Fruit fly (Drosophila melanogaster) whole organism, wandering third instar larva: Measurements from ENCODE around the gene CG32668.

ENCODE experiments used
- CG32264 ChIP-seq: fragments of 200-800 bp; sonication (Bioruptor generic); optimal IDR thresholded peaks from 2 replicates; lab custom pipeline; 2016; ENCODE audit warnings: missing biosample characterization, missing genetic modification characterization
- CG9705 ChIP-seq: fragments of 200-800 bp; sonication (Bioruptor generic); optimal IDR thresholded peaks from 2 replicates; lab custom pipeline; 2018; ENCODE audit warnings: missing biosample characterization, mild to moderate bottlenecking, missing genetic modification characterization
- Dif ChIP-seq: fragments of 200-275, 200-300 bp; sonication (Bioruptor generic); optimal IDR thresholded peaks from 2 replicates; lab custom pipeline; 2018; ENCODE audit warnings: missing biosample characterization, missing genetic modification characterization; ENCODE audit not compliant: partially characterized antibody
- GATAd ChIP-seq: sonication (Bioruptor generic); optimal IDR thresholded peaks from 2 replicates; lab custom pipeline; 2016; ENCODE audit warnings: missing biosample characterization, missing genetic modification characterization
- HLH106 ChIP-seq: fragments of 200-800 bp; optimal IDR thresholded peaks from 3 replicates; lab custom pipeline; 2019; ENCODE audit warnings: missing biosample characterization, mild to moderate bottlenecking, missing genetic modification characterization, moderate library complexity
- Hnf4 ChIP-seq: fragments of 200-800 bp; sonication (Bioruptor generic); optimal IDR thresholded peaks from 2 replicates; lab custom pipeline; 2016; ENCODE audit warnings: missing biosample characterization, mild to moderate bottlenecking, missing genetic modification characterization
- Hr78 ChIP-seq: fragments of >200 bp; optimal IDR thresholded peaks from 2 replicates; lab custom pipeline; 2017; ENCODE audit warnings: missing biosample characterization, missing genetic modification characterization
- Hr83 ChIP-seq: fragments of 200-300 bp; sonication (Bioruptor generic); optimal IDR thresholded peaks from 2 replicates; lab custom pipeline; 2016; ENCODE audit warnings: missing biosample characterization, mild to moderate bottlenecking, missing genetic modification characterization, moderate library complexity; ENCODE audit not compliant: poor library complexity, severe bottlenecking
- Jra ChIP-seq: sonication (Bioruptor generic); optimal IDR thresholded peaks from 2 replicates; lab custom pipeline; 2016; ENCODE audit warnings: missing biosample characterization, missing genetic modification characterization
- Mio ChIP-seq: sonication (Bioruptor generic); optimal IDR thresholded peaks from 2 replicates; lab custom pipeline; 2016; ENCODE audit warnings: missing biosample characterization, missing genetic modification characterization
- Myc ChIP-seq: fragments of >200 bp; optimal IDR thresholded peaks from 2 replicates; lab custom pipeline; 2017
- N ChIP-seq: fragments of >200 bp; optimal IDR thresholded peaks from 2 replicates; lab custom pipeline; 2018; ENCODE audit warnings: missing biosample characterization, missing external identifiers, missing genetic modification characterization
- OdsH ChIP-seq: fragments of 200-800 bp; sonication (Bioruptor generic); optimal IDR thresholded peaks from 2 replicates; lab custom pipeline; 2016; ENCODE audit warnings: missing biosample characterization, mild to moderate bottlenecking, missing genetic modification characterization
- Rel ChIP-seq, 2 experiments: fragments of 200-800 bp; sonication (Bioruptor generic) in 1 of 2; optimal IDR thresholded peaks; 2 replicates in 1 of 2; 3 replicates in 1 of 2; lab custom pipeline; 2016 to 2019; ENCODE audit warnings: mild to moderate bottlenecking in 2 of 2, missing biosample characterization in 2 of 2, missing genetic modification characterization in 2 of 2, moderate library complexity in 1 of 2
- Sp1 ChIP-seq: fragments of 200-800 bp; sonication (Bioruptor generic); optimal IDR thresholded peaks from 3 replicates; lab custom pipeline; 2019; ENCODE audit warnings: missing biosample characterization, mild to moderate bottlenecking, missing genetic modification characterization, moderate library complexity
- Vsx2 ChIP-seq: fragments of 200-300, 225-300 bp; sonication (Bioruptor generic); optimal IDR thresholded peaks from 2 replicates; lab custom pipeline; 2018; ENCODE audit warnings: missing biosample characterization, missing genetic modification characterization; ENCODE audit not compliant: partially characterized antibody
- br ChIP-seq: fragments of 200-800 bp; sonication (Bioruptor generic); optimal IDR thresholded peaks from 2 replicates; lab custom pipeline; 2016; ENCODE audit warnings: missing biosample characterization, missing genetic modification characterization
- brk ChIP-seq: fragments of 200-800 bp; sonication (Bioruptor generic); optimal IDR thresholded peaks from 2 replicates; lab custom pipeline; 2016; ENCODE audit warnings: missing biosample characterization, mild to moderate bottlenecking, missing genetic modification characterization
- dl ChIP-seq, 2 experiments: fragments of 175-275, 200-275 bp in 1 of 2; fragments of 200-275 bp in 1 of 2; sonication (Bioruptor generic); optimal IDR thresholded peaks; lab custom pipeline; 2018; ENCODE audit warnings: mild to moderate bottlenecking in 2 of 2, missing biosample characterization in 2 of 2, missing genetic modification characterization in 2 of 2, moderate library complexity in 2 of 2; ENCODE audit not compliant: partially characterized antibody in 2 of 2, insufficient read depth in 1 of 2
- ey ChIP-seq: fragments of 200-800 bp; sonication (Bioruptor generic); optimal IDR thresholded peaks from 2 replicates; lab custom pipeline; 2016; ENCODE audit warnings: missing biosample characterization, missing genetic modification characterization
- foxo ChIP-seq, 2 experiments: fragments of 200-800 bp; sonication (Bioruptor generic); optimal IDR thresholded peaks; 2 replicates in 1 of 2; 3 replicates in 1 of 2; lab custom pipeline; 2016 to 2017; ENCODE audit warnings: missing biosample characterization in 2 of 2, missing genetic modification characterization in 2 of 2
- fru ChIP-seq: fragments of 200-800 bp; sonication (Bioruptor generic); optimal IDR thresholded peaks from 3 replicates; lab custom pipeline; 2016; ENCODE audit warnings: missing biosample characterization, mild to moderate bottlenecking, missing genetic modification characterization
- h ChIP-seq: fragments of 200-800 bp; sonication (Bioruptor generic); optimal IDR thresholded peaks from 3 replicates; lab custom pipeline; 2016; ENCODE audit warnings: missing biosample characterization, mild to moderate bottlenecking, missing genetic modification characterization
- jim ChIP-seq: fragments of 175-275, 200-325 bp; sonication (Bioruptor generic); optimal IDR thresholded peaks from 2 replicates; lab custom pipeline; 2016; ENCODE audit warnings: missing biosample characterization, mild to moderate bottlenecking, missing genetic modification characterization
- lola ChIP-seq: fragments of >200 bp; optimal IDR thresholded peaks from 2 replicates; lab custom pipeline; 2017; ENCODE audit warnings: missing biosample characterization, missing genetic modification characterization
- pan ChIP-seq: fragments of >200 bp; optimal IDR thresholded peaks from 2 replicates; lab custom pipeline; 2017
- psq ChIP-seq: fragments of 200-800 bp; sonication (Bioruptor generic); optimal IDR thresholded peaks from 3 replicates; lab custom pipeline; 2017; ENCODE audit warnings: missing biosample characterization, mild to moderate bottlenecking, missing genetic modification characterization, moderate library complexity
- rgr ChIP-seq: fragments of 200-800 bp; sonication (Bioruptor generic); optimal IDR thresholded peaks from 3 replicates; lab custom pipeline; 2016; ENCODE audit warnings: missing biosample characterization, mild to moderate bottlenecking, missing genetic modification characterization
- sage ChIP-seq: fragments of 200-800 bp; sonication (Bioruptor generic); optimal IDR thresholded peaks from 2 replicates; lab custom pipeline; 2016; ENCODE audit warnings: missing biosample characterization, mild to moderate bottlenecking, missing genetic modification characterization
- sv ChIP-seq: fragments of 200-800 bp; sonication (Bioruptor generic); optimal IDR thresholded peaks from 3 replicates; lab custom pipeline; 2016; ENCODE audit warnings: missing biosample characterization, missing genetic modification characterization
- tai ChIP-seq: sonication (Bioruptor generic); optimal IDR thresholded peaks from 2 replicates; lab custom pipeline; 2016; ENCODE audit warnings: missing biosample characterization, missing genetic modification characterization
- usp ChIP-seq: fragments of >200 bp; optimal IDR thresholded peaks from 2 replicates; lab custom pipeline; 2017; ENCODE audit warnings: missing biosample characterization, missing genetic modification characterization

Gene CG32668

dm6 chrX:11170578-11170977 lies 11.0 kb upstream of the CG32668 start, which contains the start of gene CG1394:
TSS of gene CG1394 (minus strand) at chrX:11170678.
- TF ChIP-seq tai = no peak

DNA sequence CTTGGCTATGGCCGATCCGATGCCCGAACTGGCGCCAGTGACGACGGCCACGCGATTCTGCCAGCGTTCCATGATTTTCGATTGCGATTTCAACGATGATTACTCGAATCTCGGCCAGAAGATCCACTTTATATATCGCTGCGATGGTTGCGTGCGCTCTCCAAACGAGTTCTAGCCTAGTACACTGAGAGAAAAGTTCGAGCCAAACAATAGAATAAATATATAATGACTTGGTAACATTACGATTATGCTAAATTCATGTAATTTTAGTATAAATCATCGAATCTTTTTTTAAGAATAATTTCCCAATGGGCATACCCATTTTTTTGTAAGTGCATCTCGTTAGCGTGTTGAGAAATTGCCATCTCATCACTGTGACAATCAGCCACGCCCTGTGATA lies 9.4 kb upstream of the CG32668 start, which contains the start of gene Antdh:
TSS of gene Antdh (minus strand) at position 101 of the 400 bp plus-strand sequence.
- TF ChIP-seq Sp1 (GFP tag; lab: Kevin White, UChicago) = no peak
- no peak for TF ChIP-seq N (GFP tag; lab: Kevin White, UChicago)
- no peak for TF ChIP-seq brk (GFP tag; lab: Kevin White, UChicago)
- no peak for TF ChIP-seq Vsx2 (GFP tag; lab: Kevin White, UChicago)
- no peak for TF ChIP-seq Myc (lab: Kevin White, UChicago)
- no peak for TF ChIP-seq HLH106 (tag; lab: Kevin White, UChicago)
- TF ChIP-seq pan = no peak
- TF ChIP-seq lola (GFP tag; lab: Kevin White, UChicago) = no peak
- no peak for TF ChIP-seq Jra (GFP tag; lab: Kevin White, UChicago)
- no peak for TF ChIP-seq fru (GFP tag; lab: Kevin White, UChicago)
- TF ChIP-seq sage (GFP tag; lab: Kevin White, UChicago) = no peak
- no peak for TF ChIP-seq OdsH (GFP tag; lab: Kevin White, UChicago)
- no peak for TF ChIP-seq dl (GFP tag; optimal IDR thresholded peaks at IDR 0.05; lab: Kevin White, UChicago; ENCODE audit: insufficient read depth in 1 of 2, partially characterized antibody in 2 of 2)
- no peak for TF ChIP-seq h
- TF ChIP-seq Rel (GFP tag; optimal IDR thresholded peaks at IDR 0.05; lab: Kevin White, UChicago) = no peak
- TF ChIP-seq Rel (tag; optimal IDR thresholded peaks at IDR 0.05; lab: Kevin White, UChicago) = no peak
- no peak for TF ChIP-seq Mio (GFP tag; lab: Kevin White, UChicago)
- TF ChIP-seq br (GFP tag; lab: Kevin White, UChicago) = no peak
- TF ChIP-seq Dif (GFP tag; lab: Kevin White, UChicago) = no peak

DNA sequence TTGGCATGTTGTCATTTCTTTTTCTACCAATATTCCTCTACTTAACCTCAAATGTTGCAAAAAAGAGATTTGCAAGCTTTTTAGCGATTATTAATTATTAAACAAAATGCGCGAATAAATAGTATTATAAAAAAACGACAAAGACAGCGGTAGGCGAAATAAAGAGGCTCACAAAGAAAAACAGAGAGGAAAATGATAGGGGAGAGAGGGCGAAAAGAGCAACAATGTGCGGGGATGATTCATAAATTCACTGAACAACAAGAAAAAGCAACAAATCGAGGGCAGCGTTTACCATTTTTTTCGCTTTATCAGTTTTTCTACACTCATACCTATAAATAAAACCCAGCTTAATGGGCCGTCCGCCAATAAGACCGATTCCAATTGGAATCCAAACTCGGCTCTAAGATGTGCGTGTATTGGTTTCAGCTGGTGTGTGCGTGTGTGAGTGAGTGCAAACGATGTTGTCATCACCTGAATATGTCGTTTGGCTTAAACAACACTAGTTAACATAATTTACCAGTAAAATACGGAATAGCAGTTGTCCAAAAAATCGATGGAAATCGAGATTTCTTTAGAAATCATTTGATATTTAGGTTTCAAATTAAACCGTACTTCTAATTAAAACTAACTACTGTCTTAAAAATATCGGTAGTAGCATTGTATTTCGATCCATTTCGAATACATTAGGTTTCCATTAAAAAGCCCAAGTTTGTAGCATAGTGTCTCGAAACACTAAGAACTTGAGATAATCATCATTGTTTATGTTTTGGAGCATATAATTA lies 3.6 kb downstream of the CG32668 start:
- no peak for TF ChIP-seq Myc (lab: Kevin White, UChicago)
- no peak for TF ChIP-seq brk (GFP tag; lab: Kevin White, UChicago)
- no peak for TF ChIP-seq rgr (GFP tag; lab: Kevin White, UChicago)
- no peak for TF ChIP-seq Jra (GFP tag; lab: Kevin White, UChicago)
- no peak for TF ChIP-seq CG32264 (GFP tag; lab: Kevin White, UChicago)
- no peak for TF ChIP-seq GATAd
- TF ChIP-seq sv (GFP tag; lab: Kevin White, UChicago) = no peak
- TF ChIP-seq dl (GFP tag; optimal IDR thresholded peaks at IDR 0.05; lab: Kevin White, UChicago; ENCODE audit: insufficient read depth in 1 of 2, partially characterized antibody in 2 of 2) = no peak
- TF ChIP-seq tai = no peak
- TF ChIP-seq jim (GFP tag; lab: Kevin White, UChicago) = no peak
- TF ChIP-seq Hr78 (GFP tag; lab: Kevin White, UChicago) = no peak
- TF ChIP-seq psq (GFP tag; lab: Kevin White, UChicago) = peak; percentile 16
- TF ChIP-seq CG9705 (GFP tag; lab: Kevin White, UChicago) = no peak
- TF ChIP-seq Hnf4 (GFP tag; lab: Kevin White, UChicago) = no peak
- TF ChIP-seq ey (GFP tag; lab: Kevin White, UChicago) = no peak
- peak in 1 of 2 experiments; percentile 24 for TF ChIP-seq foxo (GFP tag; optimal IDR thresholded peaks at IDR 0.05; lab: Kevin White, UChicago)
- TF ChIP-seq, all 38 proteins: peak for 2

DNA sequence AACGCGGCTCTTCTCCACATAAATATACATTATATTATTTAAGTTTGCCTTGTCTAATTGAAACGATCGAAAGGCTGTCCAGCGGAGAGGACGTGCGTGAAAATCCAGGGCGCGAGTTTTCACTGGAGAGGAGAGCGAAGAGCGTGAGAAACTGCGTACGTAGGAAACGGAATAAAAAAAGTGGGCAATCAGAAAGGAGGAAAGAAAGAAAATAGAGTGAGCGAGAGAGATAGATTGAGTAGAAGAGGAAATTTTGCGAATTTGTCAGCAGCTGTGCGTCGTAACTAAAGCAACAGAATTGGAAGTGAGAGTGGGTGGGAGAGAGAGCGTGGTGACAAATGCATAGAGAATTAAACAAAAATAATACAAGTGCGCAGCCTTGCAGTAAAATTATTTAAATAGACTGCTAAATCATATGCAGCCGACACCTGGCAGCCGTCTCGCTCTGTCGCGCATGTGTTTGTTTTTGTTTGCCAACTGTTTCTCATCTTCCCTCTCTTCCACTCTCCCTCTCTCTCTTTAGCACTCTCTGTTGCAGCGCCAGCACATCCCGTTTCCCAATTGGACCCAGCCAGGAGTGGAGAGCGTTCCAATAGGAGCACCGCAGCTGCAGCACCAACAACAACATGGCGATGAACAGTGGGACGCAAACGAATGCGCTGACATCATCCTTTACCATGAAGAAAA lies 4.9 kb downstream of the CG32668 start:
- TF ChIP-seq lola (GFP tag; lab: Kevin White, UChicago) (no peak), Dif (GFP tag; lab: Kevin White, UChicago) (peak; percentile 60), OdsH (GFP tag; lab: Kevin White, UChicago) (peak; percentile 8), rgr (GFP tag; lab: Kevin White, UChicago) (peak; percentile 30), foxo (GFP tag; optimal IDR thresholded peaks at IDR 0.05; lab: Kevin White, UChicago) (no peak), usp (GFP tag; lab: Kevin White, UChicago) (no peak), GATAd (no peak), psq (GFP tag; lab: Kevin White, UChicago) (peak; percentile 98), Hr78 (GFP tag; lab: Kevin White, UChicago) (no peak), dl (GFP tag; optimal IDR thresholded peaks at IDR 0.05; lab: Kevin White, UChicago; ENCODE audit: insufficient read depth in 1 of 2, partially characterized antibody in 2 of 2) (peak; percentile 58 to 86), Hr83 (GFP tag; lab: Kevin White, UChicago) (peak; percentile 50)
